Fruit fly (Drosophila melanogaster) whole organism, pupa: Measurements from ENCODE around the gene CG12991.

Experiments
- CG10348 ChIP-seq: fragments of 200-800 bp; sonication (Bioruptor generic); IDR thresholded peaks from 2 replicates; pipeline ENCODE4 v1.3.6; 2022; ENCODE audit warnings: missing biosample characterization, missing genetic modification characterization
- CG12605 ChIP-seq: fragments of 200-800 bp; sonication (Bioruptor generic); IDR thresholded peaks from 2 replicates; pipeline ENCODE4 v1.3.6; 2022; ENCODE audit warnings: missing biosample characterization, missing genetic modification characterization
- CG13204 ChIP-seq: fragments of 200-800 bp; sonication (Bioruptor generic); optimal IDR thresholded peaks from 2 replicates; lab custom pipeline; 2018; ENCODE audit warnings: missing biosample characterization, mild to moderate bottlenecking, missing genetic modification characterization, moderate library complexity
- CG14655 ChIP-seq: fragments of 200-800 bp; sonication (Bioruptor generic); optimal IDR thresholded peaks from 3 replicates; lab custom pipeline; 2017; ENCODE audit warnings: mild to moderate bottlenecking, missing biosample characterization, missing genetic modification reagents, missing genetic modification characterization
- CG15710 ChIP-seq: fragments of 200-800 bp; sonication (Bioruptor generic); optimal IDR thresholded peaks from 2 replicates; lab custom pipeline; 2018; ENCODE audit warnings: missing biosample characterization, mild to moderate bottlenecking, missing genetic modification characterization, moderate library complexity
- CG17806 ChIP-seq: fragments of 200-800 bp; sonication (Bioruptor generic); optimal IDR thresholded peaks from 2 replicates; lab custom pipeline; 2018; ENCODE audit warnings: missing biosample characterization, mild to moderate bottlenecking, missing genetic modification characterization, moderate library complexity
- CG32121 ChIP-seq: fragments of 200-800 bp; sonication (Bioruptor generic); IDR thresholded peaks from 2 replicates; pipeline ENCODE4 v1.3.6; 2022; ENCODE audit warnings: missing biosample characterization, missing genetic modification characterization
- CG34367 ChIP-seq: fragments of 200-800 bp; sonication (Bioruptor generic); optimal IDR thresholded peaks from 2 replicates; lab custom pipeline; 2018; ENCODE audit warnings: missing biosample characterization, mild to moderate bottlenecking, missing genetic modification characterization
- CG4496 ChIP-seq: fragments of 200-800 bp; sonication (Bioruptor generic); IDR thresholded peaks from 3 replicates; pipeline ENCODE4 v1.3.6; 2022; ENCODE audit warnings: missing biosample characterization, missing genetic modification characterization
- CG8159 ChIP-seq: fragments of 200-800 bp; sonication (Bioruptor generic); optimal IDR thresholded peaks from 3 replicates; lab custom pipeline; 2018; ENCODE audit warnings: missing biosample characterization, mild to moderate bottlenecking, missing genetic modification characterization, moderate library complexity
- CG8301 ChIP-seq: fragments of 200-800 bp; sonication (Bioruptor generic); optimal IDR thresholded peaks from 2 replicates; lab custom pipeline; 2018; ENCODE audit warnings: missing biosample characterization, mild to moderate bottlenecking, missing genetic modification characterization
- CG9948 ChIP-seq: fragments of 200-800 bp; sonication (Bioruptor generic); optimal IDR thresholded peaks from 2 replicates; lab custom pipeline; 2018; ENCODE audit warnings: missing biosample characterization, mild to moderate bottlenecking, missing genetic modification characterization, moderate library complexity
- D1 ChIP-seq: fragments of 200-800 bp; sonication (Bioruptor generic); optimal IDR thresholded peaks from 2 replicates; lab custom pipeline; 2018; ENCODE audit warnings: missing biosample characterization, mild to moderate bottlenecking, missing genetic modification characterization, moderate library complexity
- EcR ChIP-seq: fragments of 200-800 bp; sonication (Bioruptor generic); optimal IDR thresholded peaks from 3 replicates; lab custom pipeline; 2019; ENCODE audit warnings: missing biosample characterization, missing genetic modification characterization, mild to moderate bottlenecking, moderate library complexity, missing genetic modification reagents
- Ets98B ChIP-seq: fragments of 200-800 bp; sonication (Bioruptor generic); IDR thresholded peaks from 2 replicates; pipeline ENCODE4 v1.3.6; 2022; ENCODE audit warnings: missing biosample characterization, missing genetic modification characterization
- Pif1A ChIP-seq: fragments of 200-800 bp; sonication (Bioruptor generic); optimal IDR thresholded peaks from 3 replicates; lab custom pipeline; 2016; ENCODE audit warnings: missing biosample characterization, missing genetic modification characterization
- Pif1B ChIP-seq: fragments of 200-800 bp; sonication (Bioruptor generic); optimal IDR thresholded peaks from 3 replicates; lab custom pipeline; 2016; ENCODE audit warnings: missing biosample characterization, missing genetic modification characterization
- Snoo ChIP-seq: fragments of 200-800 bp; sonication (Bioruptor generic); optimal IDR thresholded peaks from 3 replicates; lab custom pipeline; 2017; ENCODE audit warnings: missing biosample characterization, mild to moderate bottlenecking, missing genetic modification characterization, inconsistent platforms
- fd96Ca ChIP-seq: fragments of 200-800 bp; sonication (Bioruptor generic); IDR thresholded peaks from 3 replicates; pipeline ENCODE4 v1.3.6; 2022; ENCODE audit warnings: missing biosample characterization, missing genetic modification characterization
- gl ChIP-seq: fragments of 200-800 bp; sonication (Bioruptor generic); optimal IDR thresholded peaks from 2 replicates; lab custom pipeline; 2018; ENCODE audit warnings: missing biosample characterization, mild to moderate bottlenecking, missing genetic modification characterization
- rn ChIP-seq: fragments of 200-800 bp; sonication (Bioruptor generic); IDR thresholded peaks from 2 replicates; pipeline ENCODE4 v1.3.6; 2022; ENCODE audit warnings: missing biosample characterization, missing genetic modification characterization

Gene CG12991

dm6 chrX:17624223-17624982 lies 44.7 kb downstream of the CG12991 start:
- TF ChIP-seq CG4496 (GFP tag; lab: Robert Waterston, UW), result 0 out of 3 replicates have a peak, but pooled peaks have one; percentile 22
- TF ChIP-seq CG15710 (tag; lab: Kevin White, UChicago), result peak; percentile 11
- TF ChIP-seq EcR, result peak; percentile 49
- no peak for TF ChIP-seq Pif1B
- TF ChIP-seq fd96Ca (GFP tag; lab: Robert Waterston, UW), result peak; percentile 34; the same call in 1 of the 3 replicates
- no peak for TF ChIP-seq CG8301 (tag; lab: Kevin White, UChicago)

- TF ChIP-seq CG15710 (tag; lab: Kevin White, UChicago) (peak; percentile 83), CG32121 (GFP tag; lab: Robert Waterston, UW) (peak; percentile 91), D1 (tag; lab: Kevin White, UChicago) (peak; percentile 70), CG17806 (tag; lab: Kevin White, UChicago) (peak; percentile 77), CG8301 (tag; lab: Kevin White, UChicago) (peak; percentile 90), Snoo (tag; lab: Kevin White, UChicago) (peak; percentile 93), CG4496 (GFP tag; lab: Robert Waterston, UW) (peak; percentile 91), CG14655 (peak; percentile 86), Ets98B (peak; percentile 88), CG12605 (peak; percentile 77), fd96Ca (GFP tag; lab: Robert Waterston, UW) (peak; percentile 92), CG34367 (tag; lab: Kevin White, UChicago) (peak; percentile 73), CG9948 (peak; percentile 72), Pif1B (peak; percentile 91), gl (tag; lab: Kevin White, UChicago) (peak; percentile 50), CG8159 (tag; lab: Kevin White, UChicago) (peak; percentile 98), CG13204 (no peak), Pif1A (GFP tag; lab: Kevin White, UChicago) (peak; percentile 94), CG10348 (GFP tag; lab: Robert Waterston, UW) (peak; percentile 51), rn (GFP tag; lab: Robert Waterston, UW) (peak; percentile 52), EcR (no peak)
These were observed 45.3 kb downstream of the CG12991 start for dm6 chrX:17624983-17625401.

dm6 chrX:17625833-17626232 lies 46.2 kb downstream of the CG12991 start:
- no peak for TF ChIP-seq CG15710 (tag; lab: Kevin White, UChicago)
- TF ChIP-seq CG4496 (GFP tag; lab: Robert Waterston, UW), result no peak
- no peak for TF ChIP-seq Ets98B
- no peak for TF ChIP-seq fd96Ca (GFP tag; lab: Robert Waterston, UW)
- TF ChIP-seq gl (tag; lab: Kevin White, UChicago), result no peak
- no peak for TF ChIP-seq CG10348 (GFP tag; lab: Robert Waterston, UW)
- TF ChIP-seq rn (GFP tag; lab: Robert Waterston, UW), result no peak
- no peak for TF ChIP-seq Snoo (tag; lab: Kevin White, UChicago)
- no peak for TF ChIP-seq CG12605
- no peak for TF ChIP-seq CG9948
- TF ChIP-seq CG8301 (tag; lab: Kevin White, UChicago), result no peak
- TF ChIP-seq CG13204, result no peak

dm6 chrX:17627090-17627992 lies 47.7 kb downstream of the CG12991 start, which contains the start of gene stas:
stas (minus strand) TSS chrX:17627895.
- TF ChIP-seq D1 (tag; lab: Kevin White, UChicago) (peak; percentile 18), Ets98B (no peak), EcR (peak; percentile 71)

dm6 chrX:17629317-17629716 lies 49.7 kb downstream of the CG12991 start, which contains the start of gene CG8326:
CG8326 (minus strand) TSS chrX:17629492.
- no peak for TF ChIP-seq CG9948
- TF ChIP-seq Pif1B, result no peak
- no peak for TF ChIP-seq fd96Ca (GFP tag; lab: Robert Waterston, UW)
- no peak for TF ChIP-seq CG32121 (GFP tag; lab: Robert Waterston, UW)

dm6 chrX:17631996-17632612 lies 52.4 kb downstream of the CG12991 start, which contains the start of the genes corolla and ND-24:
corolla (minus strand) TSS chrX:17632047.
ND-24 (plus strand) TSS chrX:17632089.
- TF ChIP-seq CG8159 (tag; lab: Kevin White, UChicago) (peak; percentile 43), Pif1B (no peak), fd96Ca (GFP tag; lab: Robert Waterston, UW) (no peak; the same call in 2 of the 3 replicates), rn (GFP tag; lab: Robert Waterston, UW) (peak; percentile 66), EcR (no peak), Snoo (tag; lab: Kevin White, UChicago) (peak; percentile 38), CG34367 (tag; lab: Kevin White, UChicago) (peak; percentile 35), CG12605 (peak; percentile 61), CG8301 (tag; lab: Kevin White, UChicago) (peak; percentile 31), CG15710 (tag; lab: Kevin White, UChicago) (peak; percentile 60), Ets98B (peak; percentile 77), gl (tag; lab: Kevin White, UChicago) (no peak), CG32121 (GFP tag; lab: Robert Waterston, UW) (peak; percentile 74), CG9948 (peak; percentile 51), CG10348 (GFP tag; lab: Robert Waterston, UW) (no peak), CG17806 (tag; lab: Kevin White, UChicago) (peak; percentile 57), CG14655 (no peak), D1 (tag; lab: Kevin White, UChicago) (no peak), CG4496 (GFP tag; lab: Robert Waterston, UW) (peak; percentile 88)
